Worm (Caenorhabditis elegans) whole organism, early embryonic: Measurements from ENCODE around the gene nhx-9.

Experiments
- B0310.2 ChIP-seq: sonication (generic microtip); optimal IDR thresholded peaks from 2 replicates; lab custom pipeline; 2016; ENCODE audit warnings: mild to moderate bottlenecking, missing genetic modification characterization, missing compliant biosample characterization
- F13C5.2 ChIP-seq: sonication (generic microtip); optimal IDR thresholded peaks from 2 replicates; lab custom pipeline; 2017; ENCODE audit warnings: mild to moderate bottlenecking, missing genetic modification characterization, inconsistent platforms, missing compliant biosample characterization
- aly-1 ChIP-seq: sonication (generic microtip); optimal IDR thresholded peaks from 2 replicates; lab custom pipeline; 2016; ENCODE audit warnings: missing genetic modification characterization, missing compliant biosample characterization
- ama-1 ChIP-seq: fragments of 150-350 bp; optimal IDR thresholded peaks from 2 replicates; lab custom pipeline; 2014
- ceh-13 ChIP-seq: fragments of 200-800 bp; sonication (Bioruptor generic); optimal IDR thresholded peaks from 2 replicates; lab custom pipeline; 2018; ENCODE audit warnings: mild to moderate bottlenecking, missing genetic modification characterization, missing compliant biosample characterization
- ceh-36 ChIP-seq: sonication (generic microtip); optimal IDR thresholded peaks from 2 replicates; lab custom pipeline; 2016; ENCODE audit warnings: missing genetic modification characterization, inconsistent platforms, missing compliant biosample characterization
- ets-7 ChIP-seq: sonication (generic microtip); optimal IDR thresholded peaks from 2 replicates; lab custom pipeline; 2016; ENCODE audit warnings: missing genotype, missing genetic modification characterization, missing compliant biosample characterization
- flt-1 ChIP-seq: fragments of 200-800 bp; sonication (Bioruptor generic); IDR thresholded peaks from 2 replicates; pipeline ENCODE4 v1.3.6; 2022; ENCODE audit warnings: missing genetic modification characterization, missing compliant biosample characterization
- hmbx-1 ChIP-seq: sonication (generic microtip); optimal IDR thresholded peaks from 2 replicates; lab custom pipeline; 2016; ENCODE audit warnings: mild to moderate bottlenecking, missing genetic modification characterization, missing compliant biosample characterization
- hmg-4 ChIP-seq: fragments of 200-800 bp; sonication (Bioruptor generic); optimal IDR thresholded peaks from 2 replicates; lab custom pipeline; 2018; ENCODE audit warnings: mild to moderate bottlenecking, missing genetic modification characterization, missing compliant biosample characterization
- hnd-1 ChIP-seq: sonication (generic microtip); optimal IDR thresholded peaks from 2 replicates; lab custom pipeline; 2016; ENCODE audit warnings: missing genetic modification characterization, missing compliant biosample characterization
- pes-1 ChIP-seq: fragments of 200-800 bp; sonication (Bioruptor generic); IDR thresholded peaks from 2 replicates; pipeline ENCODE4 v1.3.6; 2022; ENCODE audit warnings: missing genetic modification reagents, missing genetic modification characterization, missing compliant biosample characterization
- scrt-1 ChIP-seq: fragments of 200-800 bp; sonication (Bioruptor generic); IDR thresholded peaks from 2 replicates; pipeline ENCODE4 v1.3.6; 2022; ENCODE audit warnings: missing genetic modification characterization, missing compliant biosample characterization
- sea-1 ChIP-seq: fragments of 200-800 bp; sonication (Bioruptor generic); conservative IDR thresholded peaks from 2 replicates; pipeline ENCODE4 v1.3.6; 2022; ENCODE audit warnings: missing genetic modification characterization, missing compliant biosample characterization
- tbx-11 ChIP-seq: fragments of 200-800 bp; sonication (Bioruptor generic); IDR thresholded peaks from 2 replicates; pipeline ENCODE4 v1.3.6; 2022; ENCODE audit warnings: missing genetic modification characterization, missing compliant biosample characterization
- tbx-37 ChIP-seq: fragments of 200-800 bp; sonication (Bioruptor generic); conservative IDR thresholded peaks from 2 replicates; pipeline ENCODE4 v1.3.6; 2022; ENCODE audit warnings: missing genetic modification reagents, missing genetic modification characterization, missing compliant biosample characterization
- tra-4 ChIP-seq: sonication (generic microtip); optimal IDR thresholded peaks from 2 replicates; lab custom pipeline; 2017; ENCODE audit warnings: missing genetic modification characterization, missing compliant biosample characterization

Gene nhx-9

DNA sequence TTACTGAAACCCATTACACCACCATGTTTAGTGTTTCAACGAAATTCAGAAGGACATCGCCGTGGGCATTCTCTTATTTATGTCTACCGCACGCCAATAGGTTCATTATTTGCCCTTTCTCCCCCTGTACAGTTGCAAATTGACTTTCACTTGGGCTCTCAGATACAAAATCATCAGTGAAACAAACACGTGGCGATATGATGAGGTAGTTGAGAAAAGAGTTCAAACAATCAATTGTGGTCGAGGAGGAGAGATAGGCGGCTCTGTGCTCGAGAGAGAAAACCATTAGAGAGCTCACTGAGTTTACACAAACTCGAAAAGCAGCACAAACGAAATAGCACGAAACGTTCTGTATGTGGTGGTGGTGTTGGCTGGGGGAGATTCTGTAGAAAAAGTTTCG is 26.4 kb downstream of the nhx-9 start:
- TF ChIP-seq hnd-1 (tag; lab: Kevin White, UChicago): no peak
- TF ChIP-seq flt-1: no peak
- TF ChIP-seq ama-1 (lab: Kevin White, UChicago): no peak
- TF ChIP-seq F13C5.2 (tag; lab: Kevin White, UChicago): no peak
- no peak for TF ChIP-seq B0310.2 (tag; lab: Kevin White, UChicago)
- TF ChIP-seq sea-1 (GFP tag; lab: Robert Waterston, UW): no peak
- no peak for TF ChIP-seq tbx-37 (GFP tag; lab: Robert Waterston, UW)
- no peak for TF ChIP-seq tra-4
- no peak for TF ChIP-seq ceh-13 (GFP tag; lab: Kevin White, UChicago)
- no peak for TF ChIP-seq tbx-11 (GFP tag; lab: Robert Waterston, UW)
- no peak for TF ChIP-seq ets-7 (tag; lab: Kevin White, UChicago)
- no peak for TF ChIP-seq hmg-4 (GFP tag; lab: Kevin White, UChicago)
- TF ChIP-seq ceh-36: no peak
- no peak for TF ChIP-seq aly-1 (tag; lab: Kevin White, UChicago)
- no peak for TF ChIP-seq hmbx-1 (tag; lab: Kevin White, UChicago)

DNA sequence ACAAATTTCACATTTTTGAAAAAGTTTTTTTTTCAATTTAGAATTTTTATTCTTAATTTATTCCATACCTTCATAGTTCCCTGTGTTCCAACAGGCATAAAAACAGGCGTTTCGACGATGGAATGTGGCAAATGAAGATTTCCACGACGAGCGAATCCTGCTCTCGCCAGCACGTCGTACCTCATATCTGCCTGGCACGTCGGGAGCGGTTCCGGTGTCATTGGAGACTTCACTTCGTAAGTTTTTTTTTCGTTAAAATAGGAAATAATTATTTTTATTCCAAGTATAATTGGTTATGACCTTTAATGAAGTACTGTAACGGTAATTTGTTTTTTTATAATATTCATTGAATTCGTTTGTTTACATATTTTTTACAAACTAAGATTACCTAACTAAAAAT is 28.9 kb downstream of the nhx-9 start, which contains the start of gene tgt-1:
TSS of gene tgt-1 (minus strand) at position 232 of the 400 bp plus-strand sequence.
- no peak for TF ChIP-seq pes-1 (GFP tag; lab: Robert Waterston, UW)

DNA sequence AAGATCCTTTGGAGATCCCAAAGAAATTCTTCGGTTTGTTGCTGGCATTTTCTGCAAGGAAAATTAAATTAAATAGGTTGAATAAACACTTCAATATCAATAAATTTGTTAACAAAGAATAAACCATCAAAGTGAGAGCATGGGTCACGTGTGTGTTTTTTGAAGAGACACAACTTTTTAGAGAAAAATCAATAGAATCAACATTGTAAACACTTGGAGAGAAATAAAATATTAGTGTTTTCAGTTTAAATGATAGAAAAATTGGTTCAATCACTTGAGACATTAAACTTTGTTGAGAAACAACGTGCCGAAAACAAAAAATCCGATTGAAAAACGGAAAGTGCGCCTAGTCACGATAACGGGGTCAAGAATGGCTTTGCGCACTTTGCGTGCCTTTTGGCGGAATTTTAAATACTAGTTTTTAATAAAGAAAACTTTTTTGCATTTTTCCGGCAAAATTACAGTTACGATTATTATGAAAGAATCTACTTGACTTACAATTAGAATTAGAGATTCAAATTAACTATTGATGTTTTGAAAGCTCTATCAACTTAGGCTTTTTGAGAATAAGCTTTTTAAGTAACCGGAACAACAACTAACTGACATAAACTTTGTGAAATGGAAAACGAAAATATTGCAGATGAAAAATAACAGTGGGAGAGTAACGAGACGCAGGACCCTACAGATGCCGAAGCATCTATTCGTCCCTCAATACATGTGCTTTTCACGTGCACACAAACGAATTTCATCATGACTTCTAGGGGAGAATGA is 31.0 kb downstream of the nhx-9 start, which contains the start of gene ZK829.7:
TSS of gene ZK829.7 (minus strand) at position 51 of the 771 bp plus-strand sequence.
- TF ChIP-seq flt-1 (peak; percentile 42; the same call in 1 of the 2 replicates), tra-4 (no peak)

DNA sequence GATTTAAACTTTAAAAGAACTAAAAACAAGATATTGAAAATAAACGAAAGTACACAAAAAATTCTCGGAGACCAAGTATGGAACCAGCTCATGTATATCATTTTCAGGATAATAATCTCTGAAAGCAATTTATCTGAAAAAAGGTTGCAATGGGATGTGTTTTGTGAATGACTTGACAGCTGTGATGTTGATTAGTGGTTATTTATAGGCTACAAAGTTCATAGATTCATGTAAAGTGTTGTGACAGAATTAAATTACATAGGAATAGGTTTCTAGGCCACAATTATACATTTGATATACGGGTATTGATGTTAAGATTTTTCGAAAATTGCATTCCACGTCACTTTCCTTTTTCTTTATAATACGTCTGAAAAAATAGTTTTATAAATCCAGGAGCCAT is 34.7 kb downstream of the nhx-9 start, which contains the start of gene srj-1:
TSS of gene srj-1 (minus strand) at position 101 of the 400 bp plus-strand sequence.
- TF ChIP-seq sea-1 (GFP tag; lab: Robert Waterston, UW) (no peak), pes-1 (GFP tag; lab: Robert Waterston, UW) (no peak), ceh-13 (GFP tag; lab: Kevin White, UChicago) (no peak), ets-7 (tag; lab: Kevin White, UChicago) (no peak), tra-4 (no peak), hmg-4 (GFP tag; lab: Kevin White, UChicago) (no peak), ceh-36 (no peak), F13C5.2 (tag; lab: Kevin White, UChicago) (no peak), tbx-37 (GFP tag; lab: Robert Waterston, UW) (no peak), B0310.2 (tag; lab: Kevin White, UChicago) (no peak), flt-1 (no peak), hmbx-1 (tag; lab: Kevin White, UChicago) (no peak), scrt-1 (GFP tag; lab: Robert Waterston, UW) (no peak), aly-1 (tag; lab: Kevin White, UChicago) (no peak), hnd-1 (tag; lab: Kevin White, UChicago) (no peak), tbx-11 (GFP tag; lab: Robert Waterston, UW) (no peak), ama-1 (lab: Kevin White, UChicago) (no peak)

DNA sequence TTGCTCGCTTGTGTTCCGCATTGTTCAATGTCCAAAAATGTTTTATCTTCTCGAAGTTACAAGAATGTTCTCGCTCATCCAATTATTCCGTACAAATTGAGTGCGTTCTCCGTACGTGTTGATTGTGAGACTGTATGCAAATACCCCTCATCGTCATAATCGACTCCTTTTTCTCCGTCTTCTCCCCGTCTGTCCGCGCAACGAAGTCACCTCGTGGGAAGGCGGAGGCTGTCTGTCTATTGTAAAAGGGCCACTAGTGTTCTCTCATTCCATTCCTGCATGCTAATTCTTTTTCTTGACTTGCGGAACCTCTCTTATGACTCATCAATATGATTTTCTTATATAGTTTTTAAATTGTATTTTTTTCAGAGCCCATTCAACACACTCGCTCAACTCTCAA is 39.5 kb downstream of the nhx-9 start, which contains the start of gene ZK829.9:
TSS of gene ZK829.9 (plus strand) at position 364 of the 400 bp plus-strand sequence.
- no peak for TF ChIP-seq sea-1 (GFP tag; lab: Robert Waterston, UW)
- no peak for TF ChIP-seq flt-1
- TF ChIP-seq ceh-36: no peak
- TF ChIP-seq tbx-37 (GFP tag; lab: Robert Waterston, UW): no peak
- no peak for TF ChIP-seq ceh-13 (GFP tag; lab: Kevin White, UChicago)
- no peak for TF ChIP-seq B0310.2 (tag; lab: Kevin White, UChicago)
